Worm (Caenorhabditis elegans) whole organism, L1 larva: ENCODE data around the gene F09B12.7.

Source experiments
- blmp-1 ChIP-seq: fragments of 150-350 bp; optimal IDR thresholded peaks from 2 replicates; lab custom pipeline; 2014; ENCODE audit warnings: missing biosample characterization, missing genetic modification characterization
- dsc-1 ChIP-seq: sonication (generic microtip); optimal IDR thresholded peaks from 2 replicates; lab custom pipeline; 2016; ENCODE audit warnings: mild to moderate bottlenecking, missing genetic modification characterization, missing compliant biosample characterization
- elt-3 ChIP-seq, 6 experiments: fragments of 150-350 bp in 1 of 6; sonication (generic microtip); optimal IDR thresholded peaks; 2 replicates each; lab custom pipeline; 2017 to 2018; ENCODE audit warnings: missing biosample characterization in 6 of 6, missing genetic modification characterization in 6 of 6, inconsistent platforms in 1 of 6
- lsy-2 ChIP-seq, 2 experiments: fragments of 150-350 bp; optimal IDR thresholded peaks; 2 replicates each; lab custom pipeline; 2014; ENCODE audit warnings: missing biosample characterization in 2 of 2, missing genetic modification characterization in 2 of 2
- mdl-1 ChIP-seq, 2 experiments: fragments of 150-350 bp; optimal IDR thresholded peaks; 2 replicates each; lab custom pipeline; 2014 to 2017; ENCODE audit warnings: missing biosample characterization in 2 of 2, missing genetic modification characterization in 2 of 2, inconsistent platforms in 1 of 2
- pag-3 ChIP-seq: sonication (generic microtip); optimal IDR thresholded peaks from 2 replicates; lab custom pipeline; 2017; ENCODE audit warnings: missing genetic modification characterization, mild to moderate bottlenecking, missing compliant biosample characterization, antibody characterized with exemption, borderline replicate concordance; ENCODE audit not compliant: insufficient read depth
- sox-4 ChIP-seq: sonication (generic microtip); optimal IDR thresholded peaks from 2 replicates; lab custom pipeline; 2016; ENCODE audit warnings: missing genetic modification characterization, missing compliant biosample characterization

DNA sequence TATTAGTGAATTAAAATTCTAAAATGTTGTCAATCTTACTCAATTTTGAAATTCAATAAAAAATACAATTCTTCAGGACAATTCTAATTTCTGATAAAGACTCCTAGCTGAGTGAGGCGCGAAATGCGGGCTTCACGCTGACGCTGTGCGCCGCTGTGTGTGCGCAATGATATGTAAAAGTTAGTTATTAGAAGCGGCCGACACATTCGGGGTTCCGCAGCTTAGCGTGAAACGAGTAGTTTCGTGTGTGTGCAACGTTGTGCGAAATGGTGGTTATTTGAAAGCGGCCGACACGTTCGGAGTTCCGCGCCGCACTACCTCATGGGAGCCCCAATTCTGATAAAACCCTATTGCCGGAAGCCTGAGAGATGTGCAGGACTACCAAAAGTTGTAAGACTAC, 19.7 kb downstream of the F09B12.7 start:
- TF ChIP-seq lsy-2 (tag; optimal IDR thresholded peaks at IDR 0.05; lab: Kevin White, UChicago) (no peak), elt-3 (tag; optimal IDR thresholded peaks at IDR 0.05; lab: Kevin White, UChicago) (no peak), dsc-1 (tag; lab: Kevin White, UChicago) (no peak), pag-3 (tag; lab: Kevin White, UChicago) (no peak), sox-4 (no peak), mdl-1 (tag; optimal IDR thresholded peaks at IDR 0.05; lab: Kevin White, UChicago) (no peak), blmp-1 (no peak)
